Worm (Caenorhabditis elegans) whole organism, late embryonic: Measurements from ENCODE around the gene F31F6.1.

Experiments used
- ama-1 ChIP-seq: fragments of 150-350 bp; optimal IDR thresholded peaks from 2 replicates; lab custom pipeline; 2014
- nfya-1 ChIP-seq: sonication (generic microtip); optimal IDR thresholded peaks from 2 replicates; lab custom pipeline; 2017; ENCODE audit warnings: missing genetic modification characterization, mild to moderate bottlenecking, missing compliant biosample characterization, antibody characterized with exemption, moderate library complexity
- nhr-11 ChIP-seq: fragments of 150-350 bp; optimal IDR thresholded peaks from 2 replicates; lab custom pipeline; 2014; ENCODE audit warnings: missing biosample characterization, missing genetic modification characterization
- pag-3 ChIP-seq: sonication (generic microtip); optimal IDR thresholded peaks from 2 replicates; lab custom pipeline; 2016; ENCODE audit warnings: missing compliant biosample characterization, missing genetic modification characterization, borderline replicate concordance
- pha-4 ChIP-seq: fragments of 150-350 bp; optimal IDR thresholded peaks from 2 replicates; lab custom pipeline; 2018; ENCODE audit warnings: missing biosample characterization, missing genetic modification reagents, missing genetic modification characterization
- tbx-2 ChIP-seq: sonication (generic microtip); optimal IDR thresholded peaks from 2 replicates; lab custom pipeline; 2016; ENCODE audit warnings: missing genetic modification characterization, missing compliant biosample characterization

- TF ChIP-seq pha-4 (no peak), ama-1 (no peak), tbx-2 (tag; lab: Kevin White, UChicago) (no peak), pag-3 (tag; lab: Kevin White, UChicago) (no peak), nfya-1 (tag; lab: Kevin White, UChicago) (no peak), nhr-11 (no peak)
These were observed 6.3 kb downstream of the F31F6.1 start, which contains the start of gene dmd-4 for ce11 chrX:14861752-14862151.
